Fruit fly (Drosophila melanogaster) whole organism, embryonic: ENCODE data around the gene LpR1.

Source experiments
- Abd-B ChIP-seq: fragments of 200-800 bp; sonication (Bioruptor generic); optimal IDR thresholded peaks from 2 replicates; lab custom pipeline; 2018; ENCODE audit warnings: missing biosample characterization, mild to moderate bottlenecking, missing genetic modification characterization, moderate library complexity
- Ada2b ChIP-seq: fragments of 200-800 bp; sonication (Bioruptor generic); IDR thresholded peaks from 2 replicates; pipeline ENCODE4 v1.3.6; 2022; ENCODE audit warnings: missing biosample characterization, missing genetic modification characterization
- Atf3 ChIP-seq: fragments of 200-800 bp; sonication (Bioruptor generic); optimal IDR thresholded peaks from 3 replicates; lab custom pipeline; 2016; ENCODE audit warnings: missing biosample characterization, missing genetic modification characterization
- B-H1 ChIP-seq: fragments of 200-800 bp; sonication (Bioruptor generic); IDR thresholded peaks from 3 replicates; pipeline ENCODE4 v1.3.6; 2022; ENCODE audit warnings: missing biosample characterization, missing genetic modification characterization
- Bdp1 ChIP-seq: fragments of 200-800 bp; sonication (Bioruptor generic); optimal IDR thresholded peaks from 3 replicates; lab custom pipeline; 2016; ENCODE audit warnings: missing biosample characterization, missing genetic modification characterization
- CG10147 ChIP-seq: fragments of 200-800 bp; sonication (Bioruptor generic); optimal IDR thresholded peaks from 2 replicates; lab custom pipeline; 2019; ENCODE audit warnings: missing biosample characterization, mild to moderate bottlenecking, missing genetic modification characterization, moderate library complexity
- CG11504 ChIP-seq: fragments of 200-800 bp; sonication (Bioruptor generic); optimal IDR thresholded peaks from 3 replicates; lab custom pipeline; 2019; ENCODE audit warnings: missing biosample characterization, mild to moderate bottlenecking, missing genetic modification characterization, moderate library complexity
- CG12071 ChIP-seq: fragments of 200-800 bp; sonication (Bioruptor generic); optimal IDR thresholded peaks from 3 replicates; lab custom pipeline; 2018; ENCODE audit warnings: missing biosample characterization, mild to moderate bottlenecking, missing genetic modification characterization
- CG12744 ChIP-seq: fragments of 200-800 bp; sonication (Bioruptor generic); optimal IDR thresholded peaks from 2 replicates; lab custom pipeline; 2016; ENCODE audit warnings: missing biosample characterization, missing genetic modification characterization
- CG14710 ChIP-seq: fragments of 200-800 bp; sonication (Bioruptor generic); optimal IDR thresholded peaks from 3 replicates; lab custom pipeline; 2019; ENCODE audit warnings: missing biosample characterization, mild to moderate bottlenecking, missing genetic modification characterization, moderate library complexity
- CG15479 ChIP-seq: fragments of 200-800 bp; sonication (Bioruptor generic); optimal IDR thresholded peaks from 3 replicates; lab custom pipeline; 2019; ENCODE audit warnings: missing biosample characterization, mild to moderate bottlenecking, missing genetic modification characterization, moderate library complexity
- CG15514 ChIP-seq: fragments of 200-800 bp; sonication (Bioruptor generic); optimal IDR thresholded peaks from 3 replicates; lab custom pipeline; 2017; ENCODE audit warnings: missing biosample characterization, missing genetic modification characterization, mild to moderate bottlenecking, moderate library complexity, missing genetic modification reagents
- CG15696 ChIP-seq: fragments of 200-800 bp; sonication (Bioruptor generic); optimal IDR thresholded peaks from 2 replicates; lab custom pipeline; 2019; ENCODE audit warnings: missing biosample characterization, mild to moderate bottlenecking, missing genetic modification characterization, moderate library complexity
- CG1603 ChIP-seq: fragments of 200-800 bp; sonication (Bioruptor generic); optimal IDR thresholded peaks from 2 replicates; lab custom pipeline; 2019; ENCODE audit warnings: missing biosample characterization, mild to moderate bottlenecking, missing genetic modification characterization, moderate library complexity
- CG18262 ChIP-seq: fragments of 200-800 bp; optimal IDR thresholded peaks from 3 replicates; lab custom pipeline; 2019; ENCODE audit warnings: missing biosample characterization, mild to moderate bottlenecking, missing genetic modification characterization, moderate library complexity
- CG1832 ChIP-seq: fragments of 200-800 bp; sonication (Bioruptor generic); optimal IDR thresholded peaks from 2 replicates; lab custom pipeline; 2017; ENCODE audit warnings: missing biosample characterization, mild to moderate bottlenecking, missing genetic modification characterization, inconsistent platforms
- CG2202 ChIP-seq: fragments of 200-800 bp; sonication (Bioruptor generic); optimal IDR thresholded peaks from 2 replicates; lab custom pipeline; 2018; ENCODE audit warnings: missing biosample characterization, mild to moderate bottlenecking, missing genetic modification characterization
- CG2678 ChIP-seq: fragments of 200-800 bp; sonication (Bioruptor generic); optimal IDR thresholded peaks from 3 replicates; lab custom pipeline; 2019; ENCODE audit warnings: missing biosample characterization, mild to moderate bottlenecking, missing genetic modification characterization, moderate library complexity
- CG31365 ChIP-seq: fragments of 200-800 bp; sonication (Bioruptor generic); optimal IDR thresholded peaks from 2 replicates; lab custom pipeline; 2018; ENCODE audit warnings: missing biosample characterization, mild to moderate bottlenecking, missing genetic modification characterization
- CG33213 ChIP-seq: fragments of 200-800 bp; sonication (Bioruptor generic); optimal IDR thresholded peaks from 3 replicates; lab custom pipeline; 2016; ENCODE audit warnings: missing biosample characterization, missing genetic modification characterization
- CG34376 ChIP-seq: fragments of 200-800 bp; sonication (Bioruptor generic); optimal IDR thresholded peaks from 2 replicates; lab custom pipeline; 2018; ENCODE audit warnings: missing biosample characterization, mild to moderate bottlenecking, missing genetic modification characterization
- CG4328 ChIP-seq: fragments of 200-800 bp; sonication (Bioruptor generic); optimal IDR thresholded peaks from 3 replicates; lab custom pipeline; 2017; ENCODE audit warnings: missing biosample characterization, missing genetic modification reagents, missing genetic modification characterization
- CG4424 ChIP-seq: fragments of 200-800 bp; sonication (Bioruptor generic); optimal IDR thresholded peaks from 3 replicates; lab custom pipeline; 2016; ENCODE audit warnings: missing biosample characterization, missing genetic modification characterization
- CG6689 ChIP-seq: fragments of 200-800 bp; sonication (Bioruptor generic); IDR thresholded peaks from 2 replicates; pipeline ENCODE4 v1.3.6; 2022; ENCODE audit warnings: missing biosample characterization, missing genetic modification characterization
- CG7271 ChIP-seq: fragments of 200-800 bp; sonication (Bioruptor generic); optimal IDR thresholded peaks from 2 replicates; lab custom pipeline; 2018; ENCODE audit warnings: missing biosample characterization, mild to moderate bottlenecking, missing genetic modification characterization, moderate library complexity
- CG7357 ChIP-seq: fragments of 200-800 bp; sonication (Bioruptor generic); IDR thresholded peaks from 3 replicates; pipeline ENCODE4 v1.3.6; 2022; ENCODE audit warnings: missing biosample characterization, missing genetic modification characterization
- CG7963 ChIP-seq: fragments of 200-800 bp; sonication (Bioruptor generic); IDR thresholded peaks from 3 replicates; pipeline ENCODE4 v1.3.6; 2022; ENCODE audit warnings: missing biosample characterization, missing genetic modification characterization; ENCODE audit not compliant: partially characterized antibody
- CG9437 ChIP-seq: fragments of 200-800 bp; sonication (Bioruptor generic); optimal IDR thresholded peaks from 2 replicates; lab custom pipeline; 2018; ENCODE audit warnings: missing biosample characterization, mild to moderate bottlenecking, missing genetic modification characterization
- CG9609 ChIP-seq: fragments of 200-800 bp; sonication (Bioruptor generic); optimal IDR thresholded peaks from 3 replicates; lab custom pipeline; 2016; ENCODE audit warnings: missing biosample characterization, missing genetic modification characterization
- Dfd ChIP-seq, 2 experiments: fragments of >200 bp; optimal IDR thresholded peaks; 2 replicates each; lab custom pipeline; 2017; ENCODE audit warnings: missing biosample characterization in 2 of 2, missing genetic modification characterization in 2 of 2
- Dip2 ChIP-seq: fragments of 200-800 bp; sonication (Bioruptor generic); IDR thresholded peaks from 2 replicates; pipeline ENCODE4 v1.3.6; 2022; ENCODE audit warnings: missing biosample characterization, missing genetic modification characterization
- Gug ChIP-seq: fragments of 200-800 bp; sonication (Bioruptor generic); IDR thresholded peaks from 4 replicates; pipeline ENCODE4 v1.3.6; 2022; ENCODE audit warnings: missing biosample characterization, missing genetic modification characterization
- HLH3B ChIP-seq: fragments of 200-800 bp; sonication (Bioruptor generic); IDR thresholded peaks from 2 replicates; pipeline ENCODE4 v1.3.6; 2022; ENCODE audit warnings: missing biosample characterization, missing genetic modification characterization
- HmgD ChIP-seq: fragments of 200-800 bp; sonication (Bioruptor generic); optimal IDR thresholded peaks from 3 replicates; lab custom pipeline; 2016; ENCODE audit warnings: missing biosample characterization, missing genetic modification characterization
- Side ChIP-seq: fragments of 200-800 bp; sonication (Bioruptor generic); optimal IDR thresholded peaks from 2 replicates; lab custom pipeline; 2016; ENCODE audit warnings: missing biosample characterization, missing genetic modification characterization
- ara ChIP-seq: fragments of 200-800 bp; sonication (Bioruptor generic); IDR thresholded peaks from 2 replicates; pipeline ENCODE4 v1.3.6; 2022; ENCODE audit warnings: missing biosample characterization, missing genetic modification characterization
- bigmax ChIP-seq: fragments of 200-800 bp; sonication (Bioruptor generic); optimal IDR thresholded peaks from 2 replicates; lab custom pipeline; 2018; ENCODE audit warnings: missing biosample characterization, mild to moderate bottlenecking, missing genetic modification characterization
- chinmo ChIP-seq: fragments of 200-800 bp; sonication (Bioruptor generic); IDR thresholded peaks from 4 replicates; pipeline ENCODE4 v1.3.6; 2022; ENCODE audit warnings: missing biosample characterization, missing genetic modification characterization; ENCODE audit not compliant: partially characterized antibody
- dm ChIP-seq: fragments of 200-800 bp; sonication (Bioruptor generic); optimal IDR thresholded peaks from 3 replicates; lab custom pipeline; 2016; ENCODE audit warnings: missing biosample characterization, missing genetic modification characterization
- dysf ChIP-seq: fragments of 200-800 bp; sonication (Bioruptor generic); IDR thresholded peaks from 3 replicates; pipeline ENCODE4 v1.3.6; 2022; ENCODE audit warnings: missing biosample characterization, missing genetic modification characterization
- gcm ChIP-seq: fragments of 200-800 bp; sonication (Bioruptor generic); optimal IDR thresholded peaks from 2 replicates; lab custom pipeline; 2019; ENCODE audit warnings: missing biosample characterization, mild to moderate bottlenecking, missing genetic modification characterization, moderate library complexity
- gsb-n ChIP-seq: fragments of 200-800 bp; sonication (Bioruptor generic); optimal IDR thresholded peaks from 3 replicates; lab custom pipeline; 2018; ENCODE audit warnings: missing biosample characterization, mild to moderate bottlenecking, missing genetic modification characterization
- jigr1 ChIP-seq: fragments of 200-800 bp; sonication (Bioruptor generic); IDR thresholded peaks from 3 replicates; pipeline ENCODE4 v1.3.6; 2022; ENCODE audit warnings: missing biosample characterization, missing genetic modification characterization
- lov ChIP-seq, 2 experiments: fragments of 200-800 bp in 1 of 2; fragments of >200 bp in 1 of 2; sonication (Bioruptor generic) in 1 of 2; IDR thresholded peaks in 1 of 2; optimal IDR thresholded peaks in 1 of 2; 2 replicates in 1 of 2; 3 replicates in 1 of 2; pipeline versions ENCODE4 v1.3.6 to Lab custom; 2017 to 2022; ENCODE audit warnings: missing biosample characterization in 1 of 2, missing genetic modification characterization in 1 of 2
- pros ChIP-seq: fragments of 200-800 bp; sonication (Bioruptor generic); optimal IDR thresholded peaks from 3 replicates; lab custom pipeline; 2019; ENCODE audit warnings: missing biosample characterization, mild to moderate bottlenecking, missing genetic modification characterization, moderate library complexity
- shn ChIP-seq: fragments of 200-800 bp; sonication (Bioruptor generic); optimal IDR thresholded peaks from 3 replicates; lab custom pipeline; 2016; ENCODE audit warnings: missing biosample characterization, missing genetic modification characterization
- sisA ChIP-seq: fragments of 200-800 bp; sonication (Bioruptor generic); IDR thresholded peaks from 2 replicates; pipeline ENCODE4 v1.3.6; 2022; ENCODE audit warnings: missing biosample characterization, missing genetic modification characterization
- sug ChIP-seq: fragments of 200-800 bp; optimal IDR thresholded peaks from 2 replicates; lab custom pipeline; 2019; ENCODE audit warnings: missing biosample characterization, mild to moderate bottlenecking, missing genetic modification characterization, moderate library complexity
- unc-4 ChIP-seq: fragments of 200-800 bp; sonication (Bioruptor generic); IDR thresholded peaks from 2 replicates; pipeline ENCODE4 v1.3.6; 2022; ENCODE audit warnings: missing biosample characterization, missing genetic modification characterization; ENCODE audit not compliant: partially characterized antibody

The LpR1 gene

dm6 chr3R:25737735-25738371 is 25.1 kb downstream of the LpR1 start (continued):
- no peak for TF ChIP-seq pros
- peak; percentile 94 for TF ChIP-seq HLH3B (GFP tag; lab: Robert Waterston, UW)
- TF ChIP-seq jigr1 (GFP tag; lab: Robert Waterston, UW): peak; percentile 76
- peak; percentile 95 for TF ChIP-seq CG2678
- TF ChIP-seq lov (optimal IDR thresholded peaks at IDR 0.05; lab: Kevin White, UChicago): no peak
- TF ChIP-seq lov (GFP tag; IDR thresholded peaks at IDR 0.05; lab: Robert Waterston, UW): peak; percentile 96
- peak; percentile 90 for TF ChIP-seq dysf (GFP tag; lab: Robert Waterston, UW)
- peak; percentile 96 for TF ChIP-seq CG18262 (tag; lab: Kevin White, UChicago)
- peak; percentile 95 for TF ChIP-seq CG4424 (GFP tag; lab: Kevin White, UChicago)
- TF ChIP-seq bigmax (GFP tag; lab: Kevin White, UChicago): peak; percentile 31
- TF ChIP-seq CG1832 (GFP tag; lab: Kevin White, UChicago): no peak
- TF ChIP-seq sug (tag; lab: Kevin White, UChicago): peak; percentile 59
- TF ChIP-seq shn (GFP tag; lab: Kevin White, UChicago): peak; percentile 88
- TF ChIP-seq CG31365: peak; percentile 73
- TF ChIP-seq dm (GFP tag; lab: Kevin White, UChicago): peak; percentile 87
- TF ChIP-seq Side (GFP tag; lab: Kevin White, UChicago): peak; percentile 95
- peak; percentile 92 for TF ChIP-seq Ada2b (GFP tag; lab: Robert Waterston, UW)
- peak; percentile 82 for TF ChIP-seq CG9437
- TF ChIP-seq unc-4 (GFP tag; lab: Robert Waterston, UW): no peak
- peak; percentile 96 for TF ChIP-seq CG33213 (GFP tag; lab: Kevin White, UChicago)
- TF ChIP-seq gcm (GFP tag; lab: Kevin White, UChicago): no peak
- TF ChIP-seq Dfd (GFP tag; optimal IDR thresholded peaks at IDR 0.05; lab: Kevin White, UChicago): no peak
- peak; percentile 89 for TF ChIP-seq HmgD (GFP tag; lab: Kevin White, UChicago)
- no peak for TF ChIP-seq CG7963 (GFP tag; lab: Robert Waterston, UW)
- peak; percentile 95 for TF ChIP-seq ara (GFP tag; lab: Robert Waterston, UW)
- peak; percentile 11 for TF ChIP-seq CG4328 (GFP tag; lab: Kevin White, UChicago)
- peak; percentile 94 for TF ChIP-seq CG14710 (tag; lab: Kevin White, UChicago)
- TF ChIP-seq gsb-n (tag; lab: Kevin White, UChicago): peak; percentile 97
- peak; percentile 93 for TF ChIP-seq CG6689 (GFP tag; lab: Robert Waterston, UW)
- no peak for TF ChIP-seq Dip2 (GFP tag; lab: Robert Waterston, UW)
- TF ChIP-seq CG1603: peak; percentile 96
- peak; percentile 93 for TF ChIP-seq Atf3
- TF ChIP-seq CG9609 (GFP tag; lab: Kevin White, UChicago): peak; percentile 91
- peak; percentile 55 for TF ChIP-seq CG7271 (tag; lab: Kevin White, UChicago)
- TF ChIP-seq chinmo (GFP tag; lab: Robert Waterston, UW): no peak
- TF ChIP-seq CG12071: peak; percentile 90
- peak; percentile 82 for TF ChIP-seq Bdp1 (GFP tag; lab: Kevin White, UChicago)
- TF ChIP-seq Abd-B (GFP tag; lab: Kevin White, UChicago): peak; percentile 90
- peak; percentile 77 for TF ChIP-seq CG10147
- TF ChIP-seq CG11504 (tag; lab: Kevin White, UChicago): peak; percentile 93
- TF ChIP-seq Gug (GFP tag; lab: Robert Waterston, UW): peak; percentile 90
- TF ChIP-seq CG15514 (GFP tag; lab: Kevin White, UChicago): peak; percentile 59
- no peak for TF ChIP-seq CG15479 (GFP tag; lab: Kevin White, UChicago)
- TF ChIP-seq CG7357 (GFP tag; lab: Robert Waterston, UW): peak; percentile 82
- peak; percentile 92 for TF ChIP-seq CG2202 (tag; lab: Kevin White, UChicago)
- TF ChIP-seq CG12744: peak; percentile 85
- peak; percentile 83 for TF ChIP-seq B-H1 (GFP tag; lab: Robert Waterston, UW)
- TF ChIP-seq CG15696 (tag; lab: Kevin White, UChicago): peak; percentile 55
- peak; percentile 9 for TF ChIP-seq CG34376 (GFP tag; lab: Kevin White, UChicago)
- TF ChIP-seq sisA (GFP tag; lab: Robert Waterston, UW): peak; percentile 94
